Worm (Caenorhabditis elegans): ENCODE data around the gene clec-194.
"Not testable (repeated sequence)": the region's sequence is repeated elsewhere in the genome, so short reads cannot be mapped to it uniquely, and the experiment has no call there.

ce11 chrIV:16818551-16818950 lies 12.9 kb upstream of the clec-194 start:
- not testable (repeated sequence) for TF ChIP-seq akir-1 (GFP tag; optimal IDR thresholded peaks at IDR 0.05); egl-44 (GFP tag; IDR thresholded peaks at IDR 0.05); F10E7.11 (tag; optimal IDR thresholded peaks at IDR 0.05)

All from whole organism, young adult.